Fruit fly (Drosophila melanogaster) whole organism, embryonic: ENCODE data around the gene CG32647.

Source experiments
- Adf1 ChIP-seq: fragments of 200-800 bp; sonication (Bioruptor generic); IDR thresholded peaks from 2 replicates; pipeline ENCODE4 v1.3.6; 2022; ENCODE audit warnings: missing biosample characterization, missing genetic modification characterization
- Aef1 ChIP-seq: fragments of 200-800 bp; sonication (Bioruptor generic); IDR thresholded peaks from 3 replicates; pipeline ENCODE4 v1.3.6; 2022; ENCODE audit warnings: missing biosample characterization, missing genetic modification characterization
- Blimp-1 ChIP-seq: fragments of 200-800 bp; sonication (Bioruptor generic); optimal IDR thresholded peaks from 3 replicates; lab custom pipeline; 2018; ENCODE audit warnings: missing biosample characterization, missing genetic modification characterization, mild to moderate bottlenecking, moderate library complexity, missing genetic modification reagents
- CG14710 ChIP-seq: fragments of 200-800 bp; sonication (Bioruptor generic); optimal IDR thresholded peaks from 3 replicates; lab custom pipeline; 2019; ENCODE audit warnings: missing biosample characterization, mild to moderate bottlenecking, missing genetic modification characterization, moderate library complexity
- CG15011 ChIP-seq: fragments of 200-800 bp; sonication (Bioruptor generic); optimal IDR thresholded peaks from 3 replicates; lab custom pipeline; 2018; ENCODE audit warnings: missing biosample characterization, mild to moderate bottlenecking, missing genetic modification characterization
- CG16863 ChIP-seq: fragments of 200-800 bp; sonication (Bioruptor generic); optimal IDR thresholded peaks from 3 replicates; lab custom pipeline; 2016; ENCODE audit warnings: missing biosample characterization, missing genetic modification characterization
- CG18262 ChIP-seq: fragments of 200-800 bp; optimal IDR thresholded peaks from 3 replicates; lab custom pipeline; 2019; ENCODE audit warnings: missing biosample characterization, mild to moderate bottlenecking, missing genetic modification characterization, moderate library complexity
- CG1832 ChIP-seq: fragments of 200-800 bp; sonication (Bioruptor generic); optimal IDR thresholded peaks from 2 replicates; lab custom pipeline; 2017; ENCODE audit warnings: missing biosample characterization, mild to moderate bottlenecking, missing genetic modification characterization, inconsistent platforms
- CG18619 ChIP-seq: fragments of 200-800 bp; sonication (Bioruptor generic); optimal IDR thresholded peaks from 3 replicates; lab custom pipeline; 2017; ENCODE audit warnings: missing biosample characterization, mild to moderate bottlenecking, missing genetic modification characterization
- CG2116 ChIP-seq: fragments of 200-800 bp; sonication (Bioruptor generic); optimal IDR thresholded peaks from 3 replicates; lab custom pipeline; 2018; ENCODE audit warnings: missing biosample characterization, mild to moderate bottlenecking, missing genetic modification characterization
- CG2678 ChIP-seq: fragments of 200-800 bp; sonication (Bioruptor generic); optimal IDR thresholded peaks from 3 replicates; lab custom pipeline; 2019; ENCODE audit warnings: missing biosample characterization, mild to moderate bottlenecking, missing genetic modification characterization, moderate library complexity
- CG30020 ChIP-seq: fragments of 200-800 bp; optimal IDR thresholded peaks from 2 replicates; lab custom pipeline; 2019; ENCODE audit warnings: missing biosample characterization, mild to moderate bottlenecking, missing genetic modification characterization, moderate library complexity
- CG31365 ChIP-seq: fragments of 200-800 bp; sonication (Bioruptor generic); optimal IDR thresholded peaks from 2 replicates; lab custom pipeline; 2018; ENCODE audit warnings: missing biosample characterization, mild to moderate bottlenecking, missing genetic modification characterization
- CG34376 ChIP-seq: fragments of 200-800 bp; sonication (Bioruptor generic); optimal IDR thresholded peaks from 2 replicates; lab custom pipeline; 2018; ENCODE audit warnings: missing biosample characterization, mild to moderate bottlenecking, missing genetic modification characterization
- CG4424 ChIP-seq: fragments of 200-800 bp; sonication (Bioruptor generic); optimal IDR thresholded peaks from 3 replicates; lab custom pipeline; 2016; ENCODE audit warnings: missing biosample characterization, missing genetic modification characterization
- CG6689 ChIP-seq: fragments of 200-800 bp; sonication (Bioruptor generic); IDR thresholded peaks from 2 replicates; pipeline ENCODE4 v1.3.6; 2022; ENCODE audit warnings: missing biosample characterization, missing genetic modification characterization
- CG8281 ChIP-seq: fragments of 200-800 bp; sonication (Bioruptor generic); optimal IDR thresholded peaks from 2 replicates; lab custom pipeline; 2018; ENCODE audit warnings: missing biosample characterization, mild to moderate bottlenecking, missing genetic modification characterization, moderate library complexity
- CG8765 ChIP-seq: fragments of 200-800 bp; sonication (Bioruptor generic); IDR thresholded peaks from 2 replicates; pipeline ENCODE4 v1.3.6; 2022; ENCODE audit warnings: missing biosample characterization, missing genetic modification characterization
- Chrac-16 ChIP-seq: fragments of 200-800 bp; sonication (Bioruptor generic); optimal IDR thresholded peaks from 3 replicates; lab custom pipeline; 2016; ENCODE audit warnings: missing biosample characterization, missing genetic modification characterization
- Dbx ChIP-seq: fragments of 200-800 bp; sonication (Bioruptor generic); IDR thresholded peaks from 3 replicates; pipeline ENCODE4 v1.3.6; 2022; ENCODE audit warnings: missing biosample characterization, missing genetic modification characterization
- Dp ChIP-seq: fragments of 200-800 bp; sonication (Bioruptor generic); optimal IDR thresholded peaks from 2 replicates; lab custom pipeline; 2018; ENCODE audit warnings: missing biosample characterization, mild to moderate bottlenecking, missing genetic modification characterization, moderate library complexity
- Drgx ChIP-seq: fragments of 200-800 bp; sonication (Bioruptor generic); IDR thresholded peaks from 2 replicates; pipeline ENCODE4 v1.3.6; 2022; ENCODE audit warnings: missing biosample characterization, missing genetic modification characterization
- Max ChIP-seq: fragments of 200-800 bp; sonication (Bioruptor generic); optimal IDR thresholded peaks from 2 replicates; lab custom pipeline; 2016; ENCODE audit warnings: missing biosample characterization, mild to moderate bottlenecking, missing genetic modification characterization
- Meics ChIP-seq: fragments of 200-800 bp; sonication (Bioruptor generic); optimal IDR thresholded peaks from 2 replicates; lab custom pipeline; 2017; ENCODE audit warnings: missing biosample characterization, mild to moderate bottlenecking, missing genetic modification characterization
- Myb ChIP-seq: fragments of 200-800 bp; sonication (Bioruptor generic); optimal IDR thresholded peaks from 2 replicates; lab custom pipeline; 2016; ENCODE audit warnings: missing biosample characterization, missing genetic modification characterization
- Nf-YA ChIP-seq: fragments of 200-800 bp; sonication (Bioruptor generic); IDR thresholded peaks from 2 replicates; pipeline ENCODE4 v1.3.6; 2022; ENCODE audit warnings: missing biosample characterization, missing genetic modification characterization
- NfI ChIP-seq: fragments of 200-800 bp; sonication (Bioruptor generic); optimal IDR thresholded peaks from 3 replicates; lab custom pipeline; 2018; ENCODE audit warnings: missing biosample characterization, mild to moderate bottlenecking, missing genetic modification characterization, moderate library complexity
- Ptx1 ChIP-seq: fragments of 200-800 bp; sonication (Bioruptor generic); IDR thresholded peaks from 2 replicates; pipeline ENCODE4 v1.3.6; 2022; ENCODE audit warnings: missing biosample characterization, missing genetic modification characterization
- Sin3A ChIP-seq: fragments of >200 bp; optimal IDR thresholded peaks from 2 replicates; lab custom pipeline; 2018
- Sox102F ChIP-seq: fragments of 200-800 bp; sonication (Bioruptor generic); optimal IDR thresholded peaks from 2 replicates; lab custom pipeline; 2018; ENCODE audit warnings: missing biosample characterization, mild to moderate bottlenecking, missing genetic modification characterization, moderate library complexity
- abd-A ChIP-seq: fragments of 200-800 bp; sonication (Bioruptor generic); optimal IDR thresholded peaks from 3 replicates; lab custom pipeline; 2019; ENCODE audit warnings: missing biosample characterization, mild to moderate bottlenecking, missing genetic modification characterization, moderate library complexity
- az2 ChIP-seq: fragments of 200-800 bp; sonication (Bioruptor generic); optimal IDR thresholded peaks from 3 replicates; lab custom pipeline; 2016; ENCODE audit warnings: missing biosample characterization, missing genetic modification characterization
- cas ChIP-seq: fragments of 200-800 bp; sonication (Bioruptor generic); IDR thresholded peaks from 2 replicates; pipeline ENCODE4 v1.3.6; 2022; ENCODE audit warnings: missing biosample characterization, missing genetic modification characterization
- dimm ChIP-seq: fragments of 200-800 bp; sonication (Bioruptor generic); IDR thresholded peaks from 2 replicates; pipeline ENCODE4 v1.3.6; 2022; ENCODE audit warnings: missing biosample characterization, missing genetic modification characterization
- dmrt99B ChIP-seq: fragments of 200-800 bp; sonication (Bioruptor generic); optimal IDR thresholded peaks from 2 replicates; lab custom pipeline; 2018; ENCODE audit warnings: missing biosample characterization, mild to moderate bottlenecking, missing genetic modification characterization, moderate library complexity
- grau ChIP-seq: fragments of 200-800 bp; optimal IDR thresholded peaks from 3 replicates; lab custom pipeline; 2019; ENCODE audit warnings: missing biosample characterization, mild to moderate bottlenecking, missing genetic modification characterization, moderate library complexity
- grn ChIP-seq: fragments of 200-800 bp; sonication (Bioruptor generic); optimal IDR thresholded peaks from 3 replicates; lab custom pipeline; 2017; ENCODE audit warnings: missing biosample characterization, missing genetic modification characterization
- ken ChIP-seq: fragments of 200-800 bp; sonication (Bioruptor generic); IDR thresholded peaks from 3 replicates; pipeline ENCODE4 v1.3.6; 2022; ENCODE audit warnings: missing biosample characterization, missing genetic modification characterization
- klu ChIP-seq: fragments of 200-800 bp; sonication (Bioruptor generic); IDR thresholded peaks from 2 replicates; pipeline ENCODE4 v1.3.6; 2022; ENCODE audit warnings: missing biosample characterization, missing genetic modification characterization
- pnt ChIP-seq: fragments of 200-800 bp; sonication (Bioruptor generic); optimal IDR thresholded peaks from 3 replicates; lab custom pipeline; 2016; ENCODE audit warnings: missing biosample characterization, missing genetic modification characterization
- prd ChIP-seq, 3 experiments: fragments of >200 bp in 2 of 3; fragments of 200-800 bp in 1 of 3; sonication (Bioruptor generic) in 1 of 3; optimal IDR thresholded peaks in 2 of 3; IDR thresholded peaks in 1 of 3; 2 replicates in 2 of 3; 3 replicates in 1 of 3; pipeline versions ENCODE4 v1.3.6 to Lab custom; 2017 to 2022; ENCODE audit warnings: missing biosample characterization in 1 of 3, missing genetic modification characterization in 1 of 3
- psq ChIP-seq: fragments of 200-800 bp; sonication (Bioruptor generic); optimal IDR thresholded peaks from 2 replicates; lab custom pipeline; 2017; ENCODE audit warnings: missing biosample characterization, missing genetic modification characterization
- rib ChIP-seq: fragments of 200-800 bp; sonication (Bioruptor generic); IDR thresholded peaks from 2 replicates; pipeline ENCODE4 v1.3.6; 2022; ENCODE audit warnings: missing biosample characterization, missing genetic modification characterization
- sd ChIP-seq: fragments of 200-800 bp; sonication (Bioruptor generic); optimal IDR thresholded peaks from 3 replicates; lab custom pipeline; 2018; ENCODE audit warnings: missing biosample characterization, mild to moderate bottlenecking, missing genetic modification characterization, moderate library complexity
- shn ChIP-seq: fragments of 200-800 bp; sonication (Bioruptor generic); optimal IDR thresholded peaks from 3 replicates; lab custom pipeline; 2016; ENCODE audit warnings: missing biosample characterization, missing genetic modification characterization
- so ChIP-seq: fragments of 200-800 bp; sonication (Bioruptor generic); IDR thresholded peaks from 3 replicates; pipeline ENCODE4 v1.3.6; 2022; ENCODE audit warnings: missing biosample characterization, missing genetic modification characterization
- tna ChIP-seq: fragments of 200-800 bp; sonication (Bioruptor generic); IDR thresholded peaks from 2 replicates; pipeline ENCODE4 v1.3.6; 2022; ENCODE audit warnings: missing biosample characterization, missing genetic modification characterization; ENCODE audit not compliant: partially characterized antibody
- ttk ChIP-seq: fragments of 200-800 bp; sonication (Bioruptor generic); IDR thresholded peaks from 2 replicates; pipeline ENCODE4 v2.1.2; 2022; ENCODE audit warnings: missing biosample characterization, missing genetic modification characterization
- yki ChIP-seq: fragments of >200 bp; optimal IDR thresholded peaks from 3 replicates; lab custom pipeline; 2018

Gene CG32647

dm6 chrX:12724287-12725186, 60.2 kb downstream of the CG32647 start (continued):
- TF ChIP-seq sd (tag; lab: Kevin White, UChicago) (peak; percentile 48), so (GFP tag; lab: Robert Waterston, UW) (no peak), Max (no peak), prd (optimal IDR thresholded peaks at IDR 0.05; lab: Kevin White, UChicago) (no peak), prd (GFP tag; IDR thresholded peaks at IDR 0.05; lab: Robert Waterston, UW) (no peak), dimm (GFP tag; lab: Robert Waterston, UW) (no peak), CG2116 (GFP tag; lab: Kevin White, UChicago) (no peak), CG1832 (GFP tag; lab: Kevin White, UChicago) (no peak), Meics (peak; percentile 2), CG14710 (peak; percentile 35), grau (peak; percentile 23), klu (GFP tag; lab: Robert Waterston, UW) (no peak), rib (peak; percentile 39; the same call in 1 of the 2 replicates), CG15011 (GFP tag; lab: Kevin White, UChicago) (no peak), tna (no peak), Nf-YA (GFP tag; lab: Robert Waterston, UW) (no peak), pnt (GFP tag; lab: Kevin White, UChicago) (no peak), ken (GFP tag; lab: Robert Waterston, UW) (no peak), CG18619 (GFP tag; lab: Kevin White, UChicago) (peak; percentile 18), CG31365 (tag; lab: Kevin White, UChicago) (no peak), NfI (no peak), Blimp-1 (GFP tag; lab: Kevin White, UChicago) (peak; percentile 3), dmrt99B (tag; lab: Kevin White, UChicago) (peak; percentile 56), Sin3A (lab: Kevin White, UChicago) (no peak), Chrac-16 (GFP tag; lab: Kevin White, UChicago) (no peak), Dbx (GFP tag; lab: Robert Waterston, UW) (0 out of 3 replicates have a peak, but pooled peaks have one; percentile 29), CG34376 (GFP tag; lab: Kevin White, UChicago) (peak; percentile 13), CG4424 (peak; percentile 53), yki (lab: Kevin White, UChicago) (no peak), psq (GFP tag; lab: Kevin White, UChicago) (no peak), Myb (GFP tag; lab: Kevin White, UChicago) (peak; percentile 13), Aef1 (no peak), Dp (GFP tag; lab: Kevin White, UChicago) (no peak), Ptx1 (GFP tag; lab: Robert Waterston, UW) (0 out of 2 replicates have a peak, but pooled peaks have one; percentile 29), CG8765 (GFP tag; lab: Robert Waterston, UW) (no peak), Adf1 (peak; percentile 34), CG8281 (tag; lab: Kevin White, UChicago) (no peak), CG30020 (tag; lab: Kevin White, UChicago) (no peak), CG2678 (peak; percentile 41), shn (GFP tag; lab: Kevin White, UChicago) (peak; percentile 11), Sox102F (GFP tag; lab: Kevin White, UChicago) (peak; percentile 32), az2 (GFP tag; lab: Kevin White, UChicago) (peak; percentile 33), CG6689 (GFP tag; lab: Robert Waterston, UW) (no peak), CG16863 (GFP tag; lab: Kevin White, UChicago) (peak; percentile 1), grn (GFP tag; lab: Kevin White, UChicago) (no peak), CG18262 (tag; lab: Kevin White, UChicago) (peak; percentile 67), cas (no peak), abd-A (tag; lab: Kevin White, UChicago) (peak; percentile 68), ttk (GFP tag; lab: Robert Waterston, UW) (no peak), Drgx (peak; percentile 45)
